Fruit fly (Drosophila melanogaster) whole organism, wandering third instar larva: ENCODE data around the gene AgmNAT.

ENCODE experiments used
- Myc ChIP-seq: fragments of >200 bp; optimal IDR thresholded peaks from 2 replicates; lab custom pipeline; 2017
- N ChIP-seq: fragments of >200 bp; optimal IDR thresholded peaks from 2 replicates; lab custom pipeline; 2018; ENCODE audit warnings: missing biosample characterization, missing external identifiers, missing genetic modification characterization
- ey ChIP-seq: fragments of 200-800 bp; sonication (Bioruptor generic); optimal IDR thresholded peaks from 2 replicates; lab custom pipeline; 2016; ENCODE audit warnings: missing biosample characterization, missing genetic modification characterization
- h ChIP-seq: fragments of 200-800 bp; sonication (Bioruptor generic); optimal IDR thresholded peaks from 3 replicates; lab custom pipeline; 2016; ENCODE audit warnings: missing biosample characterization, mild to moderate bottlenecking, missing genetic modification characterization

Gene AgmNAT

DNA sequence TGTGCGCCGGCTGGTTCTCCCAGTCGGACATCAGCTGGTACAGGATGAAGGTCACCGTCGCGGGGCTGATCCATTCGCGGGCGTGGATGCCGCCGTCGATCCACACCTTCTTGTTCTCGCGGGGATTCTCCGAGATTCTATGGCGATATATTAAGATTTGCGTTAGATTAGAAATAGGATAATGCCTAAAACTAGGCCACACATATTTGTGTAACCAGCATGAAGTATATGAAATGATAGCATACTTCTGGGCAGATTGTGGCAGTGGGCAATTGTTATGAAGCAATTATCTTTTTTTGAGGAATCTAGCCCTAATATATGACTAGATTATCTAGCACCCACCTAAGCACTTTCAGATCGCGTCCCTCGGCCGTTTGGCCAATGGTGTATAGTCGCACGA lies 48.9 kb downstream of the AgmNAT start:
- TF ChIP-seq h (GFP tag; lab: Kevin White, UChicago) (no peak), Myc (lab: Kevin White, UChicago) (peak; percentile 82), N (GFP tag; lab: Kevin White, UChicago) (peak; percentile 63), ey (GFP tag; lab: Kevin White, UChicago) (no peak)
